In the genomic region with DNA sequence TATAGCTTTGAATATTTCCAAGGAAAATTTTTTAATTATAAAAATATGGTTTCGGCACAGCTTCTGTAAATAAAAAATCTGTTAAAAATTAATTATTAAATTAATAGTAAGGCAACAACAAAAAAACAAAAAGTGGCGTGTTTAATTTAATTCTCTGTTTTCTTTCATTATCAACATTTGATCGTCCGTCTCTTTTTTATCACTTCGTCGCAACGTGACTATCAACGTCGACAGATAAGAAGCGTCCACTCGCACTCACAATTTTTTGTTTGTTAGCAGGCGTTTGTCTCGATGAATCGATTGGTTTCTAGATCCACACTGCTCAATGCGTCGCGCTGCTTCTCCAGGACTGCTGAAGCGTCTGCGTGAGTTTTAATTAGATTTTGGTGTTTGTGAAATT, we compare ENCODE assay signal across 1 worm cellular context.
TF ChIP-seq lines count a peak whose summit lies in the region.

Gene gcst-1 (plus strand): TSS at position 277 of the 400 bp plus-strand sequence.

TF ChIP-seq in whole organism, L4 larva, 104 proteins besides CTCF, POLR2A, EP300 and RAD21 (continued from another document):
- no peak for TF ChIP-seq daf-16 (GFP tag; optimal IDR thresholded peaks at IDR 0.05; lab: Kevin White, UChicago)
- TF ChIP-seq daf-16 (tag; optimal IDR thresholded peaks at IDR 0.05; lab: Kevin White, UChicago), result peak; percentile 89
- TF ChIP-seq F10B5.3 (tag; optimal IDR thresholded peaks at IDR 0.05; lab: Kevin White, UChicago), result peak; percentile 12
- no peak for TF ChIP-seq aly-2 (tag; optimal IDR thresholded peaks at IDR 0.05; lab: Kevin White, UChicago)
- no peak for TF ChIP-seq Y75B8A.6 (GFP tag; IDR thresholded peaks at IDR 0.05; lab: Robert Waterston, UW)
- peak; percentile 33; the same call in 1 of the 2 replicates for TF ChIP-seq lin-1 (GFP tag; IDR thresholded peaks at IDR 0.05; lab: Robert Waterston, UW)
- TF ChIP-seq hmg-1.1 (GFP tag; IDR thresholded peaks at IDR 0.05; lab: Robert Waterston, UW), result no peak
- no peak for TF ChIP-seq attf-4 (tag; optimal IDR thresholded peaks at IDR 0.05; lab: Kevin White, UChicago)
- TF ChIP-seq mdl-1 (tag; optimal IDR thresholded peaks at IDR 0.05; lab: Kevin White, UChicago), result peak in 1 of 2 experiments; percentile 74
- TF ChIP-seq egl-43 (GFP tag; IDR thresholded peaks at IDR 0.05; lab: Robert Waterston, UW), result no peak
- no peak for TF ChIP-seq daf-12 (tag; optimal IDR thresholded peaks at IDR 0.05; lab: Kevin White, UChicago)
- TF ChIP-seq lin-39 (tag; optimal IDR thresholded peaks at IDR 0.05; lab: Kevin White, UChicago), result no peak
- peak; percentile 72 for TF ChIP-seq mxl-3 (GFP tag; optimal IDR thresholded peaks at IDR 0.05; lab: Kevin White, UChicago)
- no peak for TF ChIP-seq ztf-7 (tag; optimal IDR thresholded peaks at IDR 0.05; lab: Kevin White, UChicago)
- no peak for TF ChIP-seq tag-97 (GFP tag; IDR thresholded peaks at IDR 0.05; lab: Robert Waterston, UW)
- TF ChIP-seq ctbp-1 (GFP tag; IDR thresholded peaks at IDR 0.05; lab: Robert Waterston, UW), result no peak
- TF ChIP-seq ztf-11 (tag; optimal IDR thresholded peaks at IDR 0.05; lab: Kevin White, UChicago), result no peak
- no peak for TF ChIP-seq zfp-2 (tag; optimal IDR thresholded peaks at IDR 0.05; lab: Kevin White, UChicago)
- no peak for TF ChIP-seq nhr-11 (tag; optimal IDR thresholded peaks at IDR 0.05; lab: Kevin White, UChicago)
- TF ChIP-seq F26F4.8 (GFP tag; conservative IDR thresholded peaks at IDR 0.05; lab: Robert Waterston, UW), result no peak
- peak; percentile 80 for TF ChIP-seq nhr-28 (tag; optimal IDR thresholded peaks at IDR 0.05; lab: Kevin White, UChicago)
- peak; percentile 62; the same call in 1 of the 2 replicates for TF ChIP-seq php-3 (GFP tag; IDR thresholded peaks at IDR 0.05; lab: Robert Waterston, UW)
- TF ChIP-seq ama-1 (optimal IDR thresholded peaks at IDR 0.05; lab: Kevin White, UChicago), result peak; percentile 54
- no peak for TF ChIP-seq ceh-62 (tag; optimal IDR thresholded peaks at IDR 0.05; lab: Kevin White, UChicago)
- no peak for TF ChIP-seq unc-39 (tag; optimal IDR thresholded peaks at IDR 0.05; lab: Kevin White, UChicago)
- peak; percentile 49 for TF ChIP-seq nhr-77 (tag; optimal IDR thresholded peaks at IDR 0.05; lab: Kevin White, UChicago)
- no peak for TF ChIP-seq nhr-76 (tag; optimal IDR thresholded peaks at IDR 0.05; lab: Kevin White, UChicago)
- no peak for TF ChIP-seq F37D6.2 (tag; optimal IDR thresholded peaks at IDR 0.05; lab: Kevin White, UChicago)
